Fruit fly (Drosophila melanogaster) whole organism, embryonic: ENCODE data around the gene Art1.

Experiments used
- Atf6 ChIP-seq: fragments of 200-800 bp; sonication (Bioruptor generic); IDR thresholded peaks from 2 replicates; pipeline ENCODE4 v1.3.6; 2022; ENCODE audit warnings: missing biosample characterization, missing genetic modification characterization
- Blimp-1 ChIP-seq: fragments of 200-800 bp; sonication (Bioruptor generic); optimal IDR thresholded peaks from 3 replicates; lab custom pipeline; 2018; ENCODE audit warnings: missing biosample characterization, missing genetic modification characterization, mild to moderate bottlenecking, moderate library complexity, missing genetic modification reagents
- CG10366 ChIP-seq: fragments of 200-800 bp; sonication (Bioruptor generic); IDR thresholded peaks from 2 replicates; pipeline ENCODE4 v1.3.6; 2022; ENCODE audit warnings: missing biosample characterization, missing genetic modification characterization
- CG11085 ChIP-seq: fragments of 200-800 bp; sonication (Bioruptor generic); IDR thresholded peaks from 2 replicates; pipeline ENCODE4 v1.3.6; 2022; ENCODE audit warnings: missing biosample characterization, missing genetic modification characterization
- CG11723 ChIP-seq: fragments of 200-800 bp; sonication (Bioruptor generic); optimal IDR thresholded peaks from 2 replicates; lab custom pipeline; 2017; ENCODE audit warnings: missing biosample characterization, mild to moderate bottlenecking, missing genetic modification characterization
- CG12071 ChIP-seq: fragments of 200-800 bp; sonication (Bioruptor generic); optimal IDR thresholded peaks from 3 replicates; lab custom pipeline; 2018; ENCODE audit warnings: missing biosample characterization, mild to moderate bottlenecking, missing genetic modification characterization
- CG13287 ChIP-seq: fragments of 200-800 bp; sonication (Bioruptor generic); IDR thresholded peaks from 2 replicates; pipeline ENCODE4 v1.3.6; 2022; ENCODE audit warnings: missing biosample characterization, missing genetic modification characterization; ENCODE audit not compliant: partially characterized antibody
- CG17186 ChIP-seq: fragments of 200-800 bp; sonication (Bioruptor generic); optimal IDR thresholded peaks from 3 replicates; lab custom pipeline; 2017; ENCODE audit warnings: missing biosample characterization, missing genetic modification reagents, missing genetic modification characterization
- CG17385 ChIP-seq: fragments of 200-800 bp; sonication (Bioruptor generic); optimal IDR thresholded peaks from 3 replicates; lab custom pipeline; 2018; ENCODE audit warnings: missing biosample characterization, mild to moderate bottlenecking, missing genetic modification characterization
- CG18262 ChIP-seq: fragments of 200-800 bp; optimal IDR thresholded peaks from 3 replicates; lab custom pipeline; 2019; ENCODE audit warnings: missing biosample characterization, mild to moderate bottlenecking, missing genetic modification characterization, moderate library complexity
- CG2116 ChIP-seq: fragments of 200-800 bp; sonication (Bioruptor generic); optimal IDR thresholded peaks from 3 replicates; lab custom pipeline; 2018; ENCODE audit warnings: missing biosample characterization, mild to moderate bottlenecking, missing genetic modification characterization
- CG2129 ChIP-seq: fragments of 200-800 bp; sonication (Bioruptor generic); IDR thresholded peaks from 2 replicates; pipeline ENCODE4 v1.3.6; 2022; ENCODE audit warnings: missing biosample characterization, missing genetic modification characterization; ENCODE audit not compliant: partially characterized antibody
- CG2202 ChIP-seq: fragments of 200-800 bp; sonication (Bioruptor generic); optimal IDR thresholded peaks from 2 replicates; lab custom pipeline; 2018; ENCODE audit warnings: missing biosample characterization, mild to moderate bottlenecking, missing genetic modification characterization
- CG2678 ChIP-seq: fragments of 200-800 bp; sonication (Bioruptor generic); optimal IDR thresholded peaks from 3 replicates; lab custom pipeline; 2019; ENCODE audit warnings: missing biosample characterization, mild to moderate bottlenecking, missing genetic modification characterization, moderate library complexity
- CG3995 ChIP-seq: fragments of 200-800 bp; sonication (Bioruptor generic); optimal IDR thresholded peaks from 3 replicates; lab custom pipeline; 2016; ENCODE audit warnings: missing biosample characterization, missing genetic modification characterization
- CG7963 ChIP-seq: fragments of 200-800 bp; sonication (Bioruptor generic); IDR thresholded peaks from 3 replicates; pipeline ENCODE4 v1.3.6; 2022; ENCODE audit warnings: missing biosample characterization, missing genetic modification characterization; ENCODE audit not compliant: partially characterized antibody
- CG8089 ChIP-seq: fragments of 200-800 bp; sonication (Bioruptor generic); optimal IDR thresholded peaks from 3 replicates; lab custom pipeline; 2016; ENCODE audit warnings: missing biosample characterization, missing genetic modification characterization
- CG8359 ChIP-seq: fragments of 200-800 bp; sonication (Bioruptor generic); optimal IDR thresholded peaks from 2 replicates; lab custom pipeline; 2017; ENCODE audit warnings: missing biosample characterization, mild to moderate bottlenecking, missing genetic modification characterization, borderline replicate concordance
- CG8478 ChIP-seq: fragments of >200 bp; optimal IDR thresholded peaks from 2 replicates; lab custom pipeline; 2018
- Chrac-16 ChIP-seq: fragments of 200-800 bp; sonication (Bioruptor generic); optimal IDR thresholded peaks from 3 replicates; lab custom pipeline; 2016; ENCODE audit warnings: missing biosample characterization, missing genetic modification characterization
- Dek ChIP-seq: fragments of 200-800 bp; sonication (Bioruptor generic); optimal IDR thresholded peaks from 3 replicates; lab custom pipeline; 2019; ENCODE audit warnings: missing biosample characterization, mild to moderate bottlenecking, missing genetic modification characterization, moderate library complexity
- Fer1 ChIP-seq: fragments of 200-800 bp; sonication (Bioruptor generic); optimal IDR thresholded peaks from 2 replicates; lab custom pipeline; 2017; ENCODE audit warnings: missing biosample characterization, mild to moderate bottlenecking, missing genetic modification characterization
- Hr51 ChIP-seq, 2 experiments: fragments of 200-800 bp; sonication (Bioruptor generic); optimal IDR thresholded peaks; 2 replicates in 1 of 2; 3 replicates in 1 of 2; lab custom pipeline; 2016 to 2018; ENCODE audit warnings: missing biosample characterization in 2 of 2, missing genetic modification characterization in 2 of 2, mild to moderate bottlenecking in 1 of 2, moderate library complexity in 1 of 2
- Mes4 ChIP-seq: fragments of 200-800 bp; sonication (Bioruptor generic); optimal IDR thresholded peaks from 2 replicates; lab custom pipeline; 2016; ENCODE audit warnings: missing biosample characterization, missing genetic modification characterization
- Nf-YC ChIP-seq: fragments of 200-800 bp; optimal IDR thresholded peaks from 3 replicates; lab custom pipeline; 2019; ENCODE audit warnings: missing biosample characterization, mild to moderate bottlenecking, missing genetic modification characterization, moderate library complexity
- Pdp1 ChIP-seq, 2 experiments: fragments of 200-800 bp; sonication (Bioruptor generic); optimal IDR thresholded peaks; 3 replicates each; lab custom pipeline; 2016; ENCODE audit warnings: missing biosample characterization in 2 of 2, missing genetic modification characterization in 2 of 2, mild to moderate bottlenecking in 1 of 2, moderate library complexity in 1 of 2
- Sin3A ChIP-seq: fragments of >200 bp; optimal IDR thresholded peaks from 2 replicates; lab custom pipeline; 2018
- Ssrp ChIP-seq: fragments of 200-800 bp; sonication (Bioruptor generic); optimal IDR thresholded peaks from 2 replicates; lab custom pipeline; 2018; ENCODE audit warnings: missing biosample characterization, mild to moderate bottlenecking, missing genetic modification characterization, moderate library complexity
- ac ChIP-seq: fragments of 200-800 bp; sonication (Bioruptor generic); optimal IDR thresholded peaks from 3 replicates; lab custom pipeline; 2017; ENCODE audit warnings: missing biosample characterization, mild to moderate bottlenecking, missing genetic modification characterization
- ap ChIP-seq: fragments of 200-800 bp; sonication (Bioruptor generic); IDR thresholded peaks from 2 replicates; pipeline ENCODE4 v1.3.6; 2022; ENCODE audit warnings: missing biosample characterization, missing genetic modification characterization
- ara ChIP-seq: fragments of 200-800 bp; sonication (Bioruptor generic); IDR thresholded peaks from 2 replicates; pipeline ENCODE4 v1.3.6; 2022; ENCODE audit warnings: missing biosample characterization, missing genetic modification characterization
- bab2 ChIP-seq: fragments of 200-800 bp; sonication (Bioruptor generic); optimal IDR thresholded peaks from 2 replicates; lab custom pipeline; 2016; ENCODE audit warnings: missing biosample characterization, missing genetic modification characterization
- cg ChIP-seq: fragments of 200-800 bp; sonication (Bioruptor generic); optimal IDR thresholded peaks from 3 replicates; lab custom pipeline; 2019; ENCODE audit warnings: missing biosample characterization, mild to moderate bottlenecking, missing genetic modification characterization, moderate library complexity
- dmrt99B ChIP-seq: fragments of 200-800 bp; sonication (Bioruptor generic); optimal IDR thresholded peaks from 2 replicates; lab custom pipeline; 2018; ENCODE audit warnings: missing biosample characterization, mild to moderate bottlenecking, missing genetic modification characterization, moderate library complexity
- ems ChIP-seq: fragments of 200-800 bp; sonication (Bioruptor generic); optimal IDR thresholded peaks from 3 replicates; lab custom pipeline; 2016; ENCODE audit warnings: missing biosample characterization, missing genetic modification characterization
- eve ChIP-seq, 2 experiments: fragments of >200 bp; optimal IDR thresholded peaks; 2 replicates each; lab custom pipeline; 2017; ENCODE audit warnings: missing biosample characterization in 2 of 2, missing genetic modification characterization in 2 of 2
- exex ChIP-seq: fragments of 200-800 bp; sonication (Bioruptor generic); optimal IDR thresholded peaks from 4 replicates; lab custom pipeline; 2018; ENCODE audit warnings: missing biosample characterization, mild to moderate bottlenecking, missing genetic modification characterization, moderate library complexity
- gce ChIP-seq: fragments of 200-800 bp; sonication (Bioruptor generic); IDR thresholded peaks from 3 replicates; pipeline ENCODE4 v1.3.6; 2022; ENCODE audit warnings: missing biosample characterization, missing genetic modification characterization
- gcm2 ChIP-seq: fragments of 200-800 bp; sonication (Bioruptor generic); optimal IDR thresholded peaks from 2 replicates; lab custom pipeline; 2016; ENCODE audit warnings: missing biosample characterization, missing genetic modification characterization
- gem ChIP-seq: fragments of 200-800 bp; sonication (Bioruptor generic); optimal IDR thresholded peaks from 2 replicates; lab custom pipeline; 2019; ENCODE audit warnings: missing biosample characterization, mild to moderate bottlenecking, missing genetic modification characterization, moderate library complexity
- gro ChIP-seq: fragments of 200-800 bp; sonication (Bioruptor generic); optimal IDR thresholded peaks from 2 replicates; lab custom pipeline; 2016; ENCODE audit warnings: missing biosample characterization, missing genetic modification characterization
- kay ChIP-seq: fragments of 200-800 bp; sonication (Bioruptor generic); optimal IDR thresholded peaks from 2 replicates; lab custom pipeline; 2016; ENCODE audit warnings: missing biosample characterization, missing genetic modification characterization
- luna ChIP-seq: fragments of 200-800 bp; sonication (Bioruptor generic); optimal IDR thresholded peaks from 2 replicates; lab custom pipeline; 2016; ENCODE audit warnings: missing biosample characterization, missing genetic modification characterization
- mld ChIP-seq: fragments of 200-800 bp; sonication (Bioruptor generic); IDR thresholded peaks from 3 replicates; pipeline ENCODE4 v1.3.6; 2022; ENCODE audit warnings: missing biosample characterization, missing genetic modification characterization; ENCODE audit not compliant: partially characterized antibody
- nau ChIP-seq: fragments of 200-800 bp; sonication (Bioruptor generic); optimal IDR thresholded peaks from 3 replicates; lab custom pipeline; 2017; ENCODE audit warnings: missing biosample characterization, mild to moderate bottlenecking, missing genetic modification characterization, missing genetic modification reagents
- oc ChIP-seq: fragments of 200-800 bp; sonication (Bioruptor generic); optimal IDR thresholded peaks from 2 replicates; lab custom pipeline; 2018; ENCODE audit warnings: missing biosample characterization, mild to moderate bottlenecking, missing genetic modification characterization, moderate library complexity
- peb ChIP-seq: fragments of 200-800 bp; sonication (Bioruptor generic); IDR thresholded peaks from 2 replicates; pipeline ENCODE4 v1.3.6; 2022; ENCODE audit warnings: missing biosample characterization, missing genetic modification characterization
- scrt ChIP-seq: fragments of 200-800 bp; sonication (Bioruptor generic); optimal IDR thresholded peaks from 2 replicates; lab custom pipeline; 2018; ENCODE audit warnings: missing biosample characterization, mild to moderate bottlenecking, missing genetic modification characterization, moderate library complexity
- sug ChIP-seq: fragments of 200-800 bp; optimal IDR thresholded peaks from 2 replicates; lab custom pipeline; 2019; ENCODE audit warnings: missing biosample characterization, mild to moderate bottlenecking, missing genetic modification characterization, moderate library complexity
- wek ChIP-seq: fragments of 200-800 bp; sonication (Bioruptor generic); optimal IDR thresholded peaks from 3 replicates; lab custom pipeline; 2018; ENCODE audit warnings: missing biosample characterization, mild to moderate bottlenecking, missing genetic modification characterization, moderate library complexity
- yki ChIP-seq: fragments of >200 bp; optimal IDR thresholded peaks from 3 replicates; lab custom pipeline; 2018

Gene Art1

dm6 chr3R:10784058-10784499 lies 3.9 kb downstream of the Art1 start, which contains the start of the genes mRpL37 and Rbp1 (continued):
- peak; percentile 83 for TF ChIP-seq Chrac-16 (GFP tag; lab: Kevin White, UChicago)
- TF ChIP-seq Sin3A (lab: Kevin White, UChicago) = peak; percentile 87
- TF ChIP-seq gro (GFP tag; lab: Kevin White, UChicago) = no peak
- TF ChIP-seq Blimp-1 (GFP tag; lab: Kevin White, UChicago) = no peak
- peak; percentile 55 for TF ChIP-seq Fer1
- TF ChIP-seq CG13287 (GFP tag; lab: Robert Waterston, UW) = peak; percentile 84
- peak; percentile 60 for TF ChIP-seq bab2
- no peak for TF ChIP-seq CG7963 (GFP tag; lab: Robert Waterston, UW)
- TF ChIP-seq Nf-YC (tag; lab: Kevin White, UChicago) = peak; percentile 76
- TF ChIP-seq Hr51 (GFP tag; optimal IDR thresholded peaks at IDR 0.05; lab: Kevin White, UChicago) = peak in 1 of 2 experiments; percentile 55
- TF ChIP-seq mld (GFP tag; lab: Robert Waterston, UW) = peak; percentile 40; the same call in 1 of the 3 replicates
- TF ChIP-seq CG2202 = peak; percentile 23
- no peak for TF ChIP-seq CG8478 (lab: Kevin White, UChicago)
- no peak for TF ChIP-seq nau
- TF ChIP-seq CG2129 (GFP tag; lab: Robert Waterston, UW) = peak; percentile 98
- no peak for TF ChIP-seq ap (GFP tag; lab: Robert Waterston, UW)
- TF ChIP-seq exex (tag; lab: Kevin White, UChicago) = no peak
- TF ChIP-seq gce (GFP tag; lab: Robert Waterston, UW) = no peak
- TF ChIP-seq scrt (GFP tag; lab: Kevin White, UChicago) = no peak
- no peak for TF ChIP-seq CG8359
- TF ChIP-seq gcm2 = no peak
- TF ChIP-seq ara (GFP tag; lab: Robert Waterston, UW) = no peak
- TF ChIP-seq dmrt99B (tag; lab: Kevin White, UChicago) = no peak
- TF ChIP-seq CG8089 (GFP tag; lab: Kevin White, UChicago) = peak; percentile 35
- peak; percentile 66 for TF ChIP-seq CG17385 (GFP tag; lab: Kevin White, UChicago)
- TF ChIP-seq cg = no peak
- peak; percentile 19 for TF ChIP-seq CG11723 (GFP tag; lab: Kevin White, UChicago)
- peak; percentile 63 for TF ChIP-seq CG2116 (GFP tag; lab: Kevin White, UChicago)
- TF ChIP-seq Mes4 (GFP tag; lab: Kevin White, UChicago) = no peak
- TF ChIP-seq Ssrp = peak; percentile 81
- no peak for TF ChIP-seq CG12071
- no peak for TF ChIP-seq wek
- TF ChIP-seq Atf6 = no peak
- TF ChIP-seq CG3995 (GFP tag; lab: Kevin White, UChicago) = peak; percentile 98
- TF ChIP-seq kay (GFP tag; lab: Kevin White, UChicago) = peak; percentile 40
- TF ChIP-seq peb (GFP tag; lab: Robert Waterston, UW) = peak; percentile 54; the same call in 1 of the 2 replicates
- TF ChIP-seq ac = no peak
- no peak for TF ChIP-seq eve (GFP tag; optimal IDR thresholded peaks at IDR 0.05; lab: Kevin White, UChicago)
- peak; percentile 88 for TF ChIP-seq gem
- peak; percentile 81 for TF ChIP-seq CG18262 (tag; lab: Kevin White, UChicago)
- TF ChIP-seq ems (GFP tag; lab: Kevin White, UChicago) = peak; percentile 88
- TF ChIP-seq CG11085 = peak; percentile 27; the same call in 1 of the 2 replicates
- peak; percentile 54 for TF ChIP-seq CG10366 (GFP tag; lab: Robert Waterston, UW)
- TF ChIP-seq sug (tag; lab: Kevin White, UChicago) = peak; percentile 88
- peak; percentile 82 for TF ChIP-seq CG2678
- TF ChIP-seq Pdp1 (GFP tag; optimal IDR thresholded peaks at IDR 0.05; lab: Kevin White, UChicago) = peak; percentile 82 to 89
- no peak for TF ChIP-seq luna (GFP tag; lab: Kevin White, UChicago)
- no peak for TF ChIP-seq Dek (tag; lab: Kevin White, UChicago)
- peak; percentile 7 for TF ChIP-seq yki (lab: Kevin White, UChicago)
- peak; percentile 21 for TF ChIP-seq CG17186 (GFP tag; lab: Kevin White, UChicago)
- TF ChIP-seq oc = no peak
